Worm (Caenorhabditis elegans) whole organism, L1 larva: Measurements from ENCODE around the gene C07G1.6.

Experiments
- fkh-8 ChIP-seq: sonication (generic microtip); optimal IDR thresholded peaks from 2 replicates; lab custom pipeline; 2016; ENCODE audit warnings: mild to moderate bottlenecking, missing genetic modification characterization, missing compliant biosample characterization
- fos-1 ChIP-seq: fragments of 150-350 bp; optimal IDR thresholded peaks from 2 replicates; lab custom pipeline; 2014; ENCODE audit warnings: missing biosample characterization, missing genetic modification characterization
- lir-3 ChIP-seq: sonication (generic microtip); optimal IDR thresholded peaks from 2 replicates; lab custom pipeline; 2016; ENCODE audit warnings: mild to moderate bottlenecking, missing genetic modification characterization, moderate library complexity, missing compliant biosample characterization; ENCODE audit not compliant: poor library complexity

- TF ChIP-seq fkh-8 (tag; lab: Kevin White, UChicago) (no peak), fos-1 (no peak), lir-3 (no peak)
Measured at ce11 chrIV:8225357-8225756, 15.2 kb upstream of the C07G1.6 start, which contains the start of gene serp-1.2.
